Worm (Caenorhabditis elegans) whole organism, L1 larva: ENCODE measurements around the gene str-106.

ENCODE experiments used
- C04F5.9 ChIP-seq: sonication (generic microtip); optimal IDR thresholded peaks from 2 replicates; lab custom pipeline; 2016; ENCODE audit warnings: missing genetic modification characterization, missing compliant biosample characterization
- Y116A8C.19 ChIP-seq: sonication (generic microtip); optimal IDR thresholded peaks from 2 replicates; lab custom pipeline; 2016; ENCODE audit warnings: missing compliant biosample characterization, missing genetic modification characterization, borderline replicate concordance
- aha-1 ChIP-seq: fragments of 150-350 bp; optimal IDR thresholded peaks from 2 replicates; lab custom pipeline; 2014; ENCODE audit warnings: missing biosample characterization, missing genetic modification characterization
- alr-1 ChIP-seq: fragments of 200-800 bp; sonication (Bioruptor generic); optimal IDR thresholded peaks from 2 replicates; lab custom pipeline; 2018; ENCODE audit warnings: borderline replicate concordance, mild to moderate bottlenecking, missing genetic modification characterization, missing compliant biosample characterization
- aly-2 ChIP-seq: fragments of 150-350 bp; optimal IDR thresholded peaks from 2 replicates; lab custom pipeline; 2014; ENCODE audit warnings: missing biosample characterization, missing genetic modification characterization
- ceh-63 ChIP-seq: fragments of 200-800 bp; sonication (Bioruptor generic); optimal IDR thresholded peaks from 2 replicates; lab custom pipeline; 2018; ENCODE audit warnings: mild to moderate bottlenecking, missing genetic modification characterization, missing compliant biosample characterization
- ceh-82 ChIP-seq, 3 experiments: fragments of 150-350 bp in 1 of 3; sonication (generic microtip) in 2 of 3; optimal IDR thresholded peaks; 2 replicates each; lab custom pipeline; 2014 to 2017; ENCODE audit warnings: missing biosample characterization in 3 of 3, missing genetic modification characterization in 3 of 3
- ces-1 ChIP-seq: fragments of 150-350 bp; optimal IDR thresholded peaks from 2 replicates; lab custom pipeline; 2014; ENCODE audit warnings: missing biosample characterization, missing genetic modification reagents, missing genetic modification characterization
- dpl-1 ChIP-seq, 3 experiments: fragments of 150-350 bp in 2 of 3; sonication (generic microtip) in 1 of 3; optimal IDR thresholded peaks; 2 replicates each; lab custom pipeline; 2014 to 2017; ENCODE audit warnings: missing biosample characterization in 3 of 3, missing genetic modification characterization in 3 of 3, missing genetic modification reagents in 3 of 3
- dsc-1 ChIP-seq: sonication (generic microtip); optimal IDR thresholded peaks from 2 replicates; lab custom pipeline; 2016; ENCODE audit warnings: mild to moderate bottlenecking, missing genetic modification characterization, missing compliant biosample characterization
- elt-2 ChIP-seq: sonication (generic microtip); optimal IDR thresholded peaks from 2 replicates; lab custom pipeline; 2016; ENCODE audit warnings: missing genetic modification characterization, mild to moderate bottlenecking, inconsistent platforms, missing compliant biosample characterization, missing genetic modification reagents
- elt-3 ChIP-seq, 6 experiments: fragments of 150-350 bp in 1 of 6; sonication (generic microtip); optimal IDR thresholded peaks; 2 replicates each; lab custom pipeline; 2017 to 2018; ENCODE audit warnings: missing biosample characterization in 6 of 6, missing genetic modification characterization in 6 of 6, inconsistent platforms in 1 of 6
- hlh-17 ChIP-seq: fragments of 200-800 bp; sonication (Bioruptor generic); optimal IDR thresholded peaks from 2 replicates; lab custom pipeline; 2018; ENCODE audit warnings: missing genetic modification characterization, mild to moderate bottlenecking, missing compliant biosample characterization, moderate library complexity, borderline replicate concordance
- hpl-2 ChIP-seq: fragments of 150-350 bp; optimal IDR thresholded peaks from 2 replicates; lab custom pipeline; 2014; ENCODE audit warnings: missing biosample characterization, missing genetic modification reagents, missing genetic modification characterization
- isw-1 ChIP-seq: fragments of 200-800 bp; sonication (Bioruptor generic); IDR thresholded peaks from 2 replicates; pipeline ENCODE4 v1.3.6; 2022; ENCODE audit warnings: missing genetic modification characterization, missing compliant biosample characterization
- lin-35 ChIP-seq, 2 experiments: fragments of 150-350 bp; optimal IDR thresholded peaks; 2 replicates each; lab custom pipeline; 2014; ENCODE audit warnings: missing biosample characterization in 2 of 2, missing genetic modification characterization in 2 of 2, missing genetic modification reagents in 2 of 2
- lir-3 ChIP-seq: sonication (generic microtip); optimal IDR thresholded peaks from 2 replicates; lab custom pipeline; 2016; ENCODE audit warnings: mild to moderate bottlenecking, missing genetic modification characterization, moderate library complexity, missing compliant biosample characterization; ENCODE audit not compliant: poor library complexity
- nhr-12 ChIP-seq: sonication (generic microtip); optimal IDR thresholded peaks from 2 replicates; lab custom pipeline; 2017; ENCODE audit warnings: missing biosample characterization, missing genetic modification characterization
- nhr-237 ChIP-seq: fragments of 150-350 bp; optimal IDR thresholded peaks from 2 replicates; lab custom pipeline; 2014; ENCODE audit warnings: missing biosample characterization, missing genetic modification characterization
- nhr-28 ChIP-seq: fragments of 150-350 bp; optimal IDR thresholded peaks from 2 replicates; lab custom pipeline; 2014; ENCODE audit warnings: missing biosample characterization, missing genetic modification characterization
- nhr-47 ChIP-seq: sonication (generic microtip); optimal IDR thresholded peaks from 2 replicates; lab custom pipeline; 2016; ENCODE audit warnings: mild to moderate bottlenecking, missing genetic modification characterization, moderate library complexity, missing compliant biosample characterization
- nhr-76 ChIP-seq: sonication (generic microtip); optimal IDR thresholded peaks from 2 replicates; lab custom pipeline; 2017; ENCODE audit warnings: missing biosample characterization, missing genetic modification characterization
- nhr-90 ChIP-seq: sonication (generic microtip); optimal IDR thresholded peaks from 2 replicates; lab custom pipeline; 2016; ENCODE audit warnings: mild to moderate bottlenecking, missing genetic modification characterization, missing compliant biosample characterization; ENCODE audit not compliant: poor library complexity
- pag-3 ChIP-seq: sonication (generic microtip); optimal IDR thresholded peaks from 2 replicates; lab custom pipeline; 2017; ENCODE audit warnings: missing genetic modification characterization, mild to moderate bottlenecking, missing compliant biosample characterization, antibody characterized with exemption, borderline replicate concordance; ENCODE audit not compliant: insufficient read depth
- pax-3 ChIP-seq: fragments of 200-800 bp; sonication (Bioruptor generic); optimal IDR thresholded peaks from 2 replicates; lab custom pipeline; 2018; ENCODE audit warnings: mild to moderate bottlenecking, missing genetic modification characterization, moderate library complexity, missing compliant biosample characterization
- pqm-1 ChIP-seq: sonication (generic microtip); optimal IDR thresholded peaks from 3 replicates; lab custom pipeline; 2017; ENCODE audit warnings: missing biosample characterization, missing genetic modification characterization
- skn-1 ChIP-seq: fragments of 150-350 bp; optimal IDR thresholded peaks from 2 replicates; lab custom pipeline; 2014; ENCODE audit warnings: missing biosample characterization, missing genetic modification characterization
- snpc-4 ChIP-seq: fragments of 150-350 bp; optimal IDR thresholded peaks from 2 replicates; lab custom pipeline; 2014; ENCODE audit warnings: missing biosample characterization, missing genetic modification characterization
- tbx-2 ChIP-seq: sonication (generic microtip); optimal IDR thresholded peaks from 2 replicates; lab custom pipeline; 2016; ENCODE audit warnings: missing genetic modification characterization, missing compliant biosample characterization
- tlp-1 ChIP-seq: fragments of 150-350 bp; optimal IDR thresholded peaks from 2 replicates; lab custom pipeline; 2014; ENCODE audit warnings: missing biosample characterization, missing genetic modification characterization
- unc-130 ChIP-seq: fragments of 150-350 bp; optimal IDR thresholded peaks from 2 replicates; lab custom pipeline; 2017; ENCODE audit warnings: missing biosample characterization, missing genetic modification characterization, inconsistent platforms
- unc-62 ChIP-seq: fragments of 150-350 bp; optimal IDR thresholded peaks from 2 replicates; lab custom pipeline; 2014; ENCODE audit warnings: missing biosample characterization, missing genetic modification reagents, missing genetic modification characterization
- xbp-1 ChIP-seq: sonication (generic microtip); optimal IDR thresholded peaks from 2 replicates; lab custom pipeline; 2016; ENCODE audit warnings: missing genetic modification characterization, missing compliant biosample characterization
- zip-4 ChIP-seq: fragments of 200-800 bp; sonication (Bioruptor generic); optimal IDR thresholded peaks from 2 replicates; lab custom pipeline; 2018; ENCODE audit warnings: mild to moderate bottlenecking, missing genetic modification characterization, moderate library complexity, missing compliant biosample characterization

Gene str-106

DNA sequence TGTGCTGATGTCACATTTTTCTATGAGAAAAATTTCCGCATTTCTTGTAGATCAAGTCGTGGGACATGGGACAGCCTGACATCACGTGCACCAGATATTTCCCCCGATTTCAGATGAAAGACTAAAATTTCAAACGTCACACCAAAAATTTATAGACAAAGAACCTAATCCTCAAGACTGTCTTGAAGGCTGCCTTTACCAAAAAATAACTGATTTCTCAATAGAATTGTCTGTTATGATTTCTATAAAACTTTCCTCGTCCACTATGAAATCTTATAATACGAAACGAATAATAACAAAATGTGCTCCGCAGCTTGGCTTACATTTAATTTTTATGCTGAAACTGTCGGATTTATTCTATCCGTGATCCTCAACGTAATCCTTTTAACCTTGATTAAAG lies at the start of gene str-106:
Gene str-106 (plus strand): TSS at position 301 of the 400 bp plus-strand sequence.
- TF ChIP-seq isw-1 (no peak), alr-1 (no peak), nhr-12 (tag; lab: Kevin White, UChicago) (no peak), ceh-82 (tag; optimal IDR thresholded peaks at IDR 0.05; lab: Kevin White, UChicago) (no peak), pag-3 (tag; lab: Kevin White, UChicago) (no peak), nhr-90 (tag; lab: Kevin White, UChicago) (no peak), unc-62 (GFP tag; lab: Kevin White, UChicago) (no peak), aly-2 (tag; lab: Kevin White, UChicago) (no peak), elt-2 (tag; lab: Kevin White, UChicago) (no peak), nhr-47 (tag; lab: Kevin White, UChicago) (no peak), snpc-4 (tag; lab: Kevin White, UChicago) (no peak), C04F5.9 (no peak), hpl-2 (no peak), nhr-237 (tag; lab: Kevin White, UChicago) (no peak), pqm-1 (tag; lab: Kevin White, UChicago) (no peak)

DNA sequence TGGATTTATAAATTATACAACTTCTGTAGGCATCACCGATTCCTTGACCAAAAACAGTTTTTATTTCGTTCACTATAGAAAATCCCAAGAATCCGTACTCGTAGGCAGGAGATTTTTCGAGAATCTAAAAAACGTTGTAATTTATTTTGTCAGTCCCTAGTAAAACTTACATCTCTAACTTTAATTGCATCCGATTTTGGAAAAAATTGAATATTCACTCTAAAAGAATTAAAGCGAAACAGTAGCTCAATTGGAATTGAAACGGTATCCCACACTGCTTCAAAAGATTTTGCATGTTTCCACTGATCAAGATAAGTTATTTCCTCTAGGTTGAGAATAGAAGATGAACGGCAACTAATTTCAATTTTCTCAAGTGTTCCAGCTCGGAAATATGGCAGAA lies 49.2 kb upstream of the str-106 start, which contains the start of gene fbxa-142:
Gene fbxa-142 (minus strand): TSS at position 101 of the 400 bp plus-strand sequence.
- TF ChIP-seq elt-3 (tag; optimal IDR thresholded peaks at IDR 0.05; lab: Kevin White, UChicago): no peak
- no peak for TF ChIP-seq C04F5.9
- TF ChIP-seq xbp-1 (tag; lab: Kevin White, UChicago): no peak
- TF ChIP-seq zip-4 (GFP tag; lab: Kevin White, UChicago): no peak
- no peak for TF ChIP-seq tbx-2 (tag; lab: Kevin White, UChicago)
- TF ChIP-seq hlh-17: no peak
- no peak for TF ChIP-seq pqm-1 (tag; lab: Kevin White, UChicago)
- no peak for TF ChIP-seq ces-1 (GFP tag; lab: Kevin White, UChicago)
- TF ChIP-seq lir-3 (tag; lab: Kevin White, UChicago): no peak
- no peak for TF ChIP-seq lin-35 (GFP tag; optimal IDR thresholded peaks at IDR 0.05; lab: Kevin White, UChicago)
- TF ChIP-seq tlp-1: no peak

DNA sequence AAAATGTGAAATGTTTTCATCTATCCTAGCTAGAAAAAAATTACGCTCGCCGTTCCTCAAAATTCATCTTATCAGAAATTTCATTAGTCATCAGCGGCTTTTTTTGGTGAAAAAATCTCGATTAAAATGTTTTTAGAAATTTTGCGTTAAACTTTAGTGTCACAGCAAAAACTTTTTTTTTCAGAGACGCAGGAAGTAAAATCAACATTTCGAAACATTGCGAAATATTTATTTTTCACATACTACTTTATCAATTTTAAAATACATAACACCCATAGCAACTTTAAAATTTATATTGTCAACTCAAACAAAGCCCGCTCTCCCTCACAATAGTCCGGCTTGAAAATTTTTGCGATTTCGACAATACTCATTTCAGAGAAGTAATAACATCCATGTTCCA lies 48.2 kb upstream of the str-106 start:
- TF ChIP-seq nhr-76 (tag; lab: Kevin White, UChicago) (no peak), zip-4 (GFP tag; lab: Kevin White, UChicago) (peak; percentile 15)

DNA sequence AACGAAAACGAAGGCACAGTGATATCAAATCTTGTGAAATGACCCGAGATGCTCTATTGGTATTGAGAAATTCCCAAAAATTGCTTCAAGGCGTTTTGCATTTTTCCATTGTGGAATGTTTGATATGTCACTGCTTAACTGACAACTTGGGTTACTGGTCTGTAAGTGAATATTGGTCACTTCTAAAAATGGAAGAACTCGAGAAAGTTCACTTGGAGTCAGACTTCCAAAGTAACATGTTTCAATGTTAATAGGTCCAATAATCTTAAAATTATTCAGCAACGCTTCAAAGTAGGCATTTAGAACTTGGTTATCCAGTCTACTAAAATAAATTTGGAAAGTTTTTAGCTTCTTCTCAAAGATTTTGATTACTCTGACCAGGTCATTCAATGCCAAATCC lies 47.7 kb upstream of the str-106 start, which contains the start of gene fbxa-144:
Gene fbxa-144 (minus strand): TSS at position 101 of the 400 bp plus-strand sequence.
- TF ChIP-seq Y116A8C.19 (tag; lab: Kevin White, UChicago) (no peak), pag-3 (tag; lab: Kevin White, UChicago) (no peak), skn-1 (tag; lab: Kevin White, UChicago) (no peak), unc-62 (GFP tag; lab: Kevin White, UChicago) (no peak)

DNA sequence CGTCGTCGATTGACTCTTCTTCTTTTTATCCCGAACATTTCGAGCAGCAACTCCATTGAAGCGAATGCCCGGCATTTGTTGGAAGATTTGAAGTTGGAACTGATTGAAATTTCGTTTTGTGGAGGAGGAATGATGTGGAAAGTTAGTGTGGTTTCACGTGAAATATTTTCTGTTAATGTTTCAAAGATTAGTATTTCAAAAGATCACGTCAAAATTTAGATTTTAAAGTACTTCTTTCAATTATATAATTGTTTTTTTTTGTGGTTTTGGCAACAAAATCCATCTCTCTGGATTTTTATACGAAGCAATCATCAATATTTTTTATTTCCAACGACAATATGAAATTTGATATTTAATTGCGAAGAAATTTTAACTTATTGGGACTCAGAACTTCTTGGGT lies 43.4 kb upstream of the str-106 start, which contains the start of gene F44G3.7:
Gene F44G3.7 (minus strand): TSS at position 101 of the 400 bp plus-strand sequence.
- TF ChIP-seq hpl-2 (no peak), nhr-28 (tag; lab: Kevin White, UChicago) (no peak), nhr-47 (tag; lab: Kevin White, UChicago) (no peak), ceh-63 (no peak), ceh-82 (tag; optimal IDR thresholded peaks at IDR 0.05; lab: Kevin White, UChicago) (no peak), dpl-1 (GFP tag; optimal IDR thresholded peaks at IDR 0.05; lab: Kevin White, UChicago) (no peak), hlh-17 (no peak), aha-1 (tag; lab: Kevin White, UChicago) (no peak), elt-3 (tag; optimal IDR thresholded peaks at IDR 0.05; lab: Kevin White, UChicago) (no peak), nhr-12 (tag; lab: Kevin White, UChicago) (no peak), dsc-1 (tag; lab: Kevin White, UChicago) (no peak), unc-130 (tag; lab: Kevin White, UChicago) (no peak), pax-3 (tag; lab: Kevin White, UChicago) (no peak), xbp-1 (tag; lab: Kevin White, UChicago) (no peak)
